Fruit fly (Drosophila melanogaster): ENCODE measurements around the gene CG32987.

DNA sequence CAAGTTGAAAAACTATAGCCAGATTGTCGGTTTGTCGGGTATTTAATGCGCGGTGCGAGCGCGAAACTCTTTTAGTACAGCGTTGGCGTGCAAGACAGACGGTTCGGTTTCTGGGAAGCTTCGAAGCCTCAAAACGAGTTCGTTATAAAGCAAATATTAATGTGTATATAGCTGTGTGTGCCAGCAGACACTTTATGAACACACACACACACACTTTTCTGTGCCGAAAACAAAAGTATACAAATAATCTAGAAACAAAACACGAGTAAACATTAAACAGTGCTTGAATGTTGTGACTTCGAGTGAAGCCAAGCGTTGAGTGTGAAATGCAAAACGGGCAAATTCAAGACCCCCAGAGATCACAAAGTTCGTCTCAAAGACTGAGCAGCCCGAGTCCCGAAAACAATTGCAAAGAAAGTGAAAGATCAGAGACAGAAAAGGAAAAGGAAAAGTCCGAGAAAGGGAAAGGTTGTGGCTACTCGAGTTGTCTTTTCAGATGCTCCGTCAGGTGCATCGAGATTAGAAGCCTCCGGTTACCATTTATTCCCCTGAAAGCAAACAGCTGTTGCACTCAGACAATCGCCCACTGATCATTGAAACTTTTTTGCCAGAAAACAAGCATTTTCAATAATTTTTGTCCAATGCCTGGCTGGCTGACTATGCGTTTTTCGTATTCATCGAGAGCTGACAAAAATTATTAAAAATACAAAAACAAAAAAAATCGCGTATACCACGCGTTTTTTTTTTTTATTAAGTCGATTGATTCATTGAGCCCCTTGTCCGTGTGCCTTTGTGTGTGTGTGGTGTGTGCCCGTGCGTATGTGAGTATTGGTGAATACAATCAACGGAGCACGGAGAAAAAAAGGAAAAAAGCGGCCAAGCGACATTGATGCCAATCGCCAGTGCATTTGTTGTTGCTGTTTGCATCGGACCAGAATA, 35.4 kb downstream of the CG32987 start, which contains the start of gene CG34398:
- TF ChIP-seq fd96Ca (GFP tag; IDR thresholded peaks at IDR 0.05), result peak; percentile 52; the same call in 1 of the 3 replicates
- no peak for TF ChIP-seq EcR (GFP tag; optimal IDR thresholded peaks at IDR 0.05)
- TF ChIP-seq CG17806 (tag; optimal IDR thresholded peaks at IDR 0.05), result no peak
- TF ChIP-seq CG15710 (tag; optimal IDR thresholded peaks at IDR 0.05), result no peak
- TF ChIP-seq D1 (tag; optimal IDR thresholded peaks at IDR 0.05), result no peak
- TF ChIP-seq rn (GFP tag; IDR thresholded peaks at IDR 0.05), result no peak
